Fruit fly (Drosophila melanogaster) whole organism, embryonic: ENCODE measurements around the gene CG9240.
A peak's percentile ranks its signal among the peaks of the same experiment; 100 is the strongest.

Experiments used
- Antp ChIP-seq: fragments of 200-800 bp; sonication (Bioruptor generic); optimal IDR thresholded peaks from 3 replicates; lab custom pipeline; 2016; ENCODE audit warnings: missing biosample characterization, missing genetic modification characterization
- B-H2 ChIP-seq: fragments of 200-800 bp; sonication (Bioruptor generic); optimal IDR thresholded peaks from 2 replicates; lab custom pipeline; 2018; ENCODE audit warnings: missing biosample characterization, mild to moderate bottlenecking, missing genetic modification characterization
- Bgb ChIP-seq: fragments of 200-800 bp; sonication (Bioruptor generic); IDR thresholded peaks from 2 replicates; pipeline ENCODE4 v1.3.6; 2022; ENCODE audit warnings: missing biosample characterization, missing genetic modification characterization; ENCODE audit not compliant: partially characterized antibody
- CG10147 ChIP-seq: fragments of 200-800 bp; sonication (Bioruptor generic); optimal IDR thresholded peaks from 2 replicates; lab custom pipeline; 2019; ENCODE audit warnings: missing biosample characterization, mild to moderate bottlenecking, missing genetic modification characterization, moderate library complexity
- CG11093 ChIP-seq: fragments of 200-800 bp; sonication (Bioruptor generic); IDR thresholded peaks from 3 replicates; pipeline ENCODE4 v1.3.6; 2022; ENCODE audit warnings: missing biosample characterization, missing genetic modification characterization
- CG11247 ChIP-seq: fragments of 200-800 bp; sonication (Bioruptor generic); IDR thresholded peaks from 2 replicates; pipeline ENCODE4 v1.3.6; 2022; ENCODE audit warnings: missing biosample characterization, missing genetic modification characterization
- CG12391 ChIP-seq: fragments of 200-800 bp; sonication (Bioruptor generic); optimal IDR thresholded peaks from 3 replicates; lab custom pipeline; 2018; ENCODE audit warnings: missing biosample characterization, mild to moderate bottlenecking, missing genetic modification characterization, moderate library complexity
- CG12942 ChIP-seq: fragments of 200-800 bp; sonication (Bioruptor generic); optimal IDR thresholded peaks from 3 replicates; lab custom pipeline; 2016; ENCODE audit warnings: missing biosample characterization, missing genetic modification characterization
- CG13287 ChIP-seq: fragments of 200-800 bp; sonication (Bioruptor generic); IDR thresholded peaks from 2 replicates; pipeline ENCODE4 v1.3.6; 2022; ENCODE audit warnings: missing biosample characterization, missing genetic modification characterization; ENCODE audit not compliant: partially characterized antibody
- CG13894 ChIP-seq: fragments of 200-800 bp; sonication (Bioruptor generic); optimal IDR thresholded peaks from 3 replicates; lab custom pipeline; 2018; ENCODE audit warnings: missing biosample characterization, mild to moderate bottlenecking, missing genetic modification characterization, moderate library complexity
- CG14710 ChIP-seq: fragments of 200-800 bp; sonication (Bioruptor generic); optimal IDR thresholded peaks from 3 replicates; lab custom pipeline; 2019; ENCODE audit warnings: missing biosample characterization, mild to moderate bottlenecking, missing genetic modification characterization, moderate library complexity
- CG15479 ChIP-seq: fragments of 200-800 bp; sonication (Bioruptor generic); optimal IDR thresholded peaks from 3 replicates; lab custom pipeline; 2019; ENCODE audit warnings: missing biosample characterization, mild to moderate bottlenecking, missing genetic modification characterization, moderate library complexity
- CG17361 ChIP-seq: fragments of 200-800 bp; sonication (Bioruptor generic); IDR thresholded peaks from 3 replicates; pipeline ENCODE4 v1.3.6; 2022; ENCODE audit warnings: missing biosample characterization, missing genetic modification characterization
- CG17385 ChIP-seq: fragments of 200-800 bp; sonication (Bioruptor generic); optimal IDR thresholded peaks from 3 replicates; lab custom pipeline; 2018; ENCODE audit warnings: missing biosample characterization, mild to moderate bottlenecking, missing genetic modification characterization
- CG32532 ChIP-seq: fragments of 200-800 bp; sonication (Bioruptor generic); IDR thresholded peaks from 2 replicates; pipeline ENCODE4 v1.3.6; 2022; ENCODE audit warnings: missing biosample characterization, missing genetic modification characterization
- CG34422 ChIP-seq: fragments of 200-800 bp; sonication (Bioruptor generic); IDR thresholded peaks from 3 replicates; pipeline ENCODE4 v1.3.6; 2022; ENCODE audit warnings: missing biosample characterization, missing genetic modification characterization
- CG7357 ChIP-seq: fragments of 200-800 bp; sonication (Bioruptor generic); IDR thresholded peaks from 3 replicates; pipeline ENCODE4 v1.3.6; 2022; ENCODE audit warnings: missing biosample characterization, missing genetic modification characterization
- Dad ChIP-seq: fragments of 200-800 bp; sonication (Bioruptor generic); optimal IDR thresholded peaks from 3 replicates; lab custom pipeline; 2016; ENCODE audit warnings: missing biosample characterization, missing genetic modification characterization
- Dip3 ChIP-seq: fragments of 200-800 bp; sonication (Bioruptor generic); optimal IDR thresholded peaks from 3 replicates; lab custom pipeline; 2016; ENCODE audit warnings: missing biosample characterization, missing genetic modification characterization
- Dll ChIP-seq: fragments of 200-800 bp; sonication (Bioruptor generic); IDR thresholded peaks from 4 replicates; pipeline ENCODE4 v1.3.6; 2022; ENCODE audit warnings: missing biosample characterization, missing genetic modification characterization; ENCODE audit not compliant: partially characterized antibody
- Doc3 ChIP-seq: fragments of 200-800 bp; sonication (Bioruptor generic); IDR thresholded peaks from 3 replicates; pipeline ENCODE4 v1.3.6; 2022; ENCODE audit warnings: missing biosample characterization, missing genetic modification characterization; ENCODE audit not compliant: partially characterized antibody
- Dref ChIP-seq: fragments of 200-800 bp; sonication (Bioruptor generic); IDR thresholded peaks from 2 replicates; pipeline ENCODE4 v1.3.6; 2022; ENCODE audit warnings: missing biosample characterization, missing genetic modification characterization
- MBD-R2 ChIP-seq: fragments of 200-800 bp; sonication (Bioruptor generic); IDR thresholded peaks from 2 replicates; pipeline ENCODE4 v1.3.6; 2022; ENCODE audit warnings: missing biosample characterization, missing genetic modification characterization
- MESR4 ChIP-seq: fragments of 200-800 bp; sonication (Bioruptor generic); optimal IDR thresholded peaks from 2 replicates; lab custom pipeline; 2018; ENCODE audit warnings: missing biosample characterization, mild to moderate bottlenecking, missing genetic modification characterization, moderate library complexity
- Mad ChIP-seq: fragments of 200-800 bp; sonication (Bioruptor generic); optimal IDR thresholded peaks from 2 replicates; lab custom pipeline; 2016; ENCODE audit warnings: missing biosample characterization, missing genetic modification characterization
- Med ChIP-seq: fragments of 200-800 bp; sonication (Bioruptor generic); peaks from one replicate; lab custom pipeline; 2016; ENCODE audit warnings: missing biosample characterization, missing genetic modification characterization, mild to moderate bottlenecking, inconsistent platforms, moderate library complexity
- PHDP ChIP-seq: fragments of 200-800 bp; sonication (Bioruptor generic); optimal IDR thresholded peaks from 3 replicates; lab custom pipeline; 2018; ENCODE audit warnings: missing biosample characterization, mild to moderate bottlenecking, missing genetic modification characterization, moderate library complexity
- Sox102F ChIP-seq: fragments of 200-800 bp; sonication (Bioruptor generic); optimal IDR thresholded peaks from 2 replicates; lab custom pipeline; 2018; ENCODE audit warnings: missing biosample characterization, mild to moderate bottlenecking, missing genetic modification characterization, moderate library complexity
- YL-1 ChIP-seq: fragments of 200-800 bp; sonication (Bioruptor generic); optimal IDR thresholded peaks from 3 replicates; lab custom pipeline; 2017; ENCODE audit warnings: missing biosample characterization, mild to moderate bottlenecking, missing genetic modification characterization
- crp ChIP-seq, 2 experiments: fragments of 200-800 bp; sonication (Bioruptor generic); optimal IDR thresholded peaks; 2 replicates in 1 of 2; 3 replicates in 1 of 2; lab custom pipeline; 2017; ENCODE audit warnings: missing biosample characterization in 2 of 2, missing genetic modification characterization in 2 of 2, mild to moderate bottlenecking in 1 of 2, moderate library complexity in 1 of 2
- disco-r ChIP-seq: fragments of 200-800 bp; sonication (Bioruptor generic); optimal IDR thresholded peaks from 2 replicates; lab custom pipeline; 2016; ENCODE audit warnings: missing biosample characterization, missing genetic modification characterization
- dmrt99B ChIP-seq: fragments of 200-800 bp; sonication (Bioruptor generic); optimal IDR thresholded peaks from 2 replicates; lab custom pipeline; 2018; ENCODE audit warnings: missing biosample characterization, mild to moderate bottlenecking, missing genetic modification characterization, moderate library complexity
- emc ChIP-seq: fragments of 200-800 bp; sonication (Bioruptor generic); optimal IDR thresholded peaks from 2 replicates; lab custom pipeline; 2016; ENCODE audit warnings: missing biosample characterization, missing genetic modification characterization
- fu2 ChIP-seq: fragments of 200-800 bp; sonication (Bioruptor generic); optimal IDR thresholded peaks from 2 replicates; lab custom pipeline; 2016; ENCODE audit warnings: missing biosample characterization, missing genetic modification characterization
- grau ChIP-seq: fragments of 200-800 bp; optimal IDR thresholded peaks from 3 replicates; lab custom pipeline; 2019; ENCODE audit warnings: missing biosample characterization, mild to moderate bottlenecking, missing genetic modification characterization, moderate library complexity
- insv ChIP-seq, 2 experiments: fragments of 200-800 bp; sonication (Bioruptor generic); optimal IDR thresholded peaks; 3 replicates each; lab custom pipeline; 2016 to 2018; ENCODE audit warnings: missing biosample characterization in 2 of 2, missing genetic modification characterization in 2 of 2
- jumu ChIP-seq: fragments of 200-800 bp; sonication (Bioruptor generic); optimal IDR thresholded peaks from 3 replicates; lab custom pipeline; 2016; ENCODE audit warnings: missing biosample characterization, missing genetic modification characterization
- klu ChIP-seq: fragments of 200-800 bp; sonication (Bioruptor generic); IDR thresholded peaks from 2 replicates; pipeline ENCODE4 v1.3.6; 2022; ENCODE audit warnings: missing biosample characterization, missing genetic modification characterization
- kni ChIP-seq: fragments of 200-800 bp; sonication (Bioruptor generic); optimal IDR thresholded peaks from 3 replicates; lab custom pipeline; 2017; ENCODE audit warnings: mild to moderate bottlenecking, missing biosample characterization, missing genetic modification reagents, missing genetic modification characterization
- nerfin-1 ChIP-seq: fragments of 200-800 bp; sonication (Bioruptor generic); optimal IDR thresholded peaks from 3 replicates; lab custom pipeline; 2019; ENCODE audit warnings: missing biosample characterization, mild to moderate bottlenecking, missing genetic modification characterization, moderate library complexity
- pho ChIP-seq: fragments of 200-800 bp; sonication (Bioruptor generic); optimal IDR thresholded peaks from 2 replicates; lab custom pipeline; 2016; ENCODE audit warnings: missing biosample characterization, missing genetic modification characterization
- psq ChIP-seq: fragments of 200-800 bp; sonication (Bioruptor generic); optimal IDR thresholded peaks from 2 replicates; lab custom pipeline; 2017; ENCODE audit warnings: missing biosample characterization, missing genetic modification characterization
- pum ChIP-seq: fragments of 200-800 bp; sonication (Bioruptor generic); optimal IDR thresholded peaks from 2 replicates; lab custom pipeline; 2016; ENCODE audit warnings: missing biosample characterization, missing genetic modification characterization
- ro ChIP-seq: fragments of 200-800 bp; sonication (Bioruptor generic); IDR thresholded peaks from 2 replicates; pipeline ENCODE4 v1.3.6; 2022; ENCODE audit warnings: missing biosample characterization, missing genetic modification characterization
- row ChIP-seq: fragments of 200-800 bp; sonication (Bioruptor generic); IDR thresholded peaks from 3 replicates; pipeline ENCODE4 v1.3.6; 2022; ENCODE audit warnings: missing biosample characterization, missing genetic modification characterization
- sens-2 ChIP-seq: fragments of 200-800 bp; sonication (Bioruptor generic); IDR thresholded peaks from 2 replicates; pipeline ENCODE4 v1.3.6; 2022; ENCODE audit warnings: missing biosample characterization, missing genetic modification characterization
- sr ChIP-seq: fragments of 200-800 bp; sonication (Bioruptor generic); IDR thresholded peaks from 3 replicates; pipeline ENCODE4 v1.3.6; 2022; ENCODE audit warnings: missing biosample characterization, missing genetic modification characterization
- tin ChIP-seq: fragments of 200-800 bp; sonication (Bioruptor generic); optimal IDR thresholded peaks from 3 replicates; lab custom pipeline; 2016; ENCODE audit warnings: missing biosample characterization, missing genetic modification characterization
- zfh1 ChIP-seq: fragments of 200-800 bp; sonication (Bioruptor generic); IDR thresholded peaks from 3 replicates; pipeline ENCODE4 v1.3.6; 2022; ENCODE audit warnings: missing biosample characterization, missing genetic modification characterization

Gene CG9240

DNA sequence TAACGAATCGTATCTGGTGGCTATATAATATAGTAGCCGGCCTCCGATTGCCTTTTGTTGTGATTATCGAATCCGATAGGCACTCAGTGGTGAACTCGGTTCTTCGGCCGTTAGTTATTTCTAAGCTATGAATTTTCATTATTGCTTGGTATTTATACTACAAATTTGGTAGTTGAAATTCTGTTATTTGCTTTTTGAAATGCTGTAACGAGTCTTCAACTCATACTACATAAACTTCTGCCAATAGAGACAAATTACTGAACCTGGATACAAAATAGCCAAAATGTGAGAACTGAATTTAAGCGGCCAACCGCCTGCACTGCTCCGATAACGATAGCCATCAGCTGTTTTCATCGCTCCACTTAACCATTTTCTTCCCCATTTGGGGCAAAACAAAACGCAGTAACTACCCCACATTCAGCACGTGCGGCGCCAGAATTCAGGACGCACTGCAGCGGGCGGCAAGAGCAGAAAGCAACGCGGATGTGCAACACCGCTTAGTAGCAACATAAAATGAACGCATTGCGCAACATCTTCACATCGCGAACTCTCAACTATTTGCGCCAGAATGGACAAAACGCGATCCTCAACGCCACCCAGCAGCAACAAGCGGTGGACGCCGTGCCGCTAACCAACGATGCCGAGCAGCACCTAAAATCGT lies 38.0 kb upstream of the CG9240 start, which contains the start of the genes CG11679 and CG8206 (continued):
- TF ChIP-seq Dip3 (GFP tag; lab: Kevin White, UChicago): peak; percentile 38
- TF ChIP-seq sr: no peak
- peak; percentile 6 for TF ChIP-seq CG13894 (tag; lab: Kevin White, UChicago)
- TF ChIP-seq row (GFP tag; lab: Robert Waterston, UW): peak; percentile 89
- TF ChIP-seq CG14710 (tag; lab: Kevin White, UChicago): peak; percentile 46
- TF ChIP-seq kni (GFP tag; lab: Kevin White, UChicago): peak; percentile 87
- peak; percentile 66 for TF ChIP-seq Dll
- peak; percentile 18 for TF ChIP-seq CG12942 (GFP tag; lab: Kevin White, UChicago)
- peak; percentile 35 for TF ChIP-seq dmrt99B
- TF ChIP-seq MESR4: peak; percentile 76
- peak; percentile 13 for TF ChIP-seq PHDP (tag; lab: Kevin White, UChicago)
- peak; percentile 91 for TF ChIP-seq Med (GFP tag; lab: Kevin White, UChicago)
- peak; percentile 45 for TF ChIP-seq CG13287
- no peak for TF ChIP-seq ro (GFP tag; lab: Robert Waterston, UW)
- peak in 1 of 2 experiments; percentile 86 for TF ChIP-seq crp (GFP tag; optimal IDR thresholded peaks at IDR 0.05; lab: Kevin White, UChicago)
- TF ChIP-seq pum (GFP tag; lab: Kevin White, UChicago): peak; percentile 54
- peak; percentile 44 for TF ChIP-seq CG12391 (tag; lab: Kevin White, UChicago)
- TF ChIP-seq jumu (GFP tag; lab: Kevin White, UChicago): peak; percentile 51
- no peak for TF ChIP-seq sens-2
- peak; percentile 25 for TF ChIP-seq fu2 (GFP tag; lab: Kevin White, UChicago)
- no peak for TF ChIP-seq CG7357 (GFP tag; lab: Robert Waterston, UW)
- peak; percentile 55; the same call in 1 of the 3 replicates for TF ChIP-seq CG34422
- TF ChIP-seq Mad (GFP tag; lab: Kevin White, UChicago): no peak
- no peak for TF ChIP-seq CG32532 (GFP tag; lab: Robert Waterston, UW)
- no peak for TF ChIP-seq psq (GFP tag; lab: Kevin White, UChicago)
- TF ChIP-seq MBD-R2 (GFP tag; lab: Robert Waterston, UW): peak; percentile 77
- no peak for TF ChIP-seq Doc3
- TF ChIP-seq disco-r: no peak
- TF ChIP-seq insv (GFP tag; optimal IDR thresholded peaks at IDR 0.05; lab: Kevin White, UChicago): peak in 1 of 2 experiments; percentile 33
- peak; percentile 73 for TF ChIP-seq Dref (GFP tag; lab: Robert Waterston, UW)
- TF ChIP-seq Antp: peak; percentile 59
- peak; percentile 13 for TF ChIP-seq CG10147 (GFP tag; lab: Kevin White, UChicago)
- TF ChIP-seq nerfin-1 (tag; lab: Kevin White, UChicago): peak; percentile 8
- TF ChIP-seq CG17385 (GFP tag; lab: Kevin White, UChicago): peak; percentile 3
- TF ChIP-seq Dad (GFP tag; lab: Kevin White, UChicago): peak; percentile 27
- peak; percentile 1 for TF ChIP-seq B-H2 (GFP tag; lab: Kevin White, UChicago)
- TF ChIP-seq tin: peak; percentile 6
- peak; percentile 34; the same call in 1 of the 2 replicates for TF ChIP-seq Bgb (GFP tag; lab: Robert Waterston, UW)
- peak; percentile 49; the same call in 2 of the 3 replicates for TF ChIP-seq CG17361 (GFP tag; lab: Robert Waterston, UW)
- peak; percentile 18 for TF ChIP-seq pho
- TF ChIP-seq YL-1: peak; percentile 42
- TF ChIP-seq grau: peak; percentile 55
- TF ChIP-seq Sox102F (GFP tag; lab: Kevin White, UChicago): no peak
- peak; percentile 19; the same call in 1 of the 2 replicates for TF ChIP-seq klu (GFP tag; lab: Robert Waterston, UW)
- no peak for TF ChIP-seq emc (GFP tag; lab: Kevin White, UChicago)
- 0 out of 3 replicates have a peak, but pooled peaks have one; percentile 42 for TF ChIP-seq zfh1 (GFP tag; lab: Robert Waterston, UW)
- TF ChIP-seq CG11093 (GFP tag; lab: Robert Waterston, UW): peak; percentile 28; the same call in 1 of the 3 replicates
- peak; percentile 47 for TF ChIP-seq CG15479 (GFP tag; lab: Kevin White, UChicago)
- no peak for TF ChIP-seq CG11247 (GFP tag; lab: Robert Waterston, UW)
